Worm (Caenorhabditis elegans) whole organism, midembryonic: ENCODE results near the gene Y49E10.29.
A peak's percentile ranks its signal among the peaks of the same experiment; 100 is the strongest.

Experiments used
- T22C8.4 ChIP-seq: fragments of 200-800 bp; sonication (Bioruptor generic); IDR thresholded peaks from 2 replicates; pipeline ENCODE4 v1.3.6; 2022; ENCODE audit warnings: missing genetic modification characterization, missing compliant biosample characterization
- cog-1 ChIP-seq: sonication (generic microtip); optimal IDR thresholded peaks from 2 replicates; lab custom pipeline; 2016; ENCODE audit warnings: missing genetic modification characterization, missing compliant biosample characterization
- flt-1 ChIP-seq: fragments of 200-800 bp; sonication (Bioruptor generic); IDR thresholded peaks from 2 replicates; pipeline ENCODE4 v1.3.6; 2022; ENCODE audit warnings: missing genetic modification characterization, missing compliant biosample characterization
- klf-2 ChIP-seq: fragments of 200-800 bp; sonication (Bioruptor generic); conservative IDR thresholded peaks from 2 replicates; pipeline ENCODE4 v1.3.6; 2022; ENCODE audit warnings: missing genetic modification reagents, missing genetic modification characterization, missing compliant biosample characterization
- med-1 ChIP-seq: sonication (generic microtip); optimal IDR thresholded peaks from 2 replicates; lab custom pipeline; 2017; ENCODE audit warnings: missing genetic modification characterization, mild to moderate bottlenecking, missing compliant biosample characterization, antibody characterized with exemption, missing genetic modification reagents; ENCODE audit not compliant: insufficient read depth
- ref-1 ChIP-seq: fragments of 200-800 bp; sonication (Bioruptor generic); conservative IDR thresholded peaks from 2 replicates; pipeline ENCODE4 v1.3.6; 2022; ENCODE audit warnings: missing genetic modification reagents, missing genetic modification characterization, missing compliant biosample characterization
- tab-1 ChIP-seq: fragments of 200-800 bp; sonication (Bioruptor generic); IDR thresholded peaks from 2 replicates; pipeline ENCODE4 v1.3.6; 2022; ENCODE audit warnings: missing genetic modification characterization, missing compliant biosample characterization
- ztf-23 ChIP-seq: fragments of 200-800 bp; sonication (Bioruptor generic); IDR thresholded peaks from 2 replicates; pipeline ENCODE4 v1.3.6; 2022; ENCODE audit warnings: missing genetic modification reagents, missing genetic modification characterization, missing compliant biosample characterization
- ztf-29 ChIP-seq: fragments of 200-800 bp; sonication (Bioruptor generic); IDR thresholded peaks from 2 replicates; pipeline ENCODE4 v1.3.6; 2022; ENCODE audit warnings: missing genetic modification reagents, missing genetic modification characterization, missing compliant biosample characterization

Y49E10.29 gene

ce11 chrIII:12428799-12429351, 40.1 kb upstream of the Y49E10.29 start:
- no peak for TF ChIP-seq tab-1 (GFP tag; lab: Robert Waterston, UW)
- no peak for TF ChIP-seq ztf-29 (GFP tag; lab: Robert Waterston, UW)

DNA sequence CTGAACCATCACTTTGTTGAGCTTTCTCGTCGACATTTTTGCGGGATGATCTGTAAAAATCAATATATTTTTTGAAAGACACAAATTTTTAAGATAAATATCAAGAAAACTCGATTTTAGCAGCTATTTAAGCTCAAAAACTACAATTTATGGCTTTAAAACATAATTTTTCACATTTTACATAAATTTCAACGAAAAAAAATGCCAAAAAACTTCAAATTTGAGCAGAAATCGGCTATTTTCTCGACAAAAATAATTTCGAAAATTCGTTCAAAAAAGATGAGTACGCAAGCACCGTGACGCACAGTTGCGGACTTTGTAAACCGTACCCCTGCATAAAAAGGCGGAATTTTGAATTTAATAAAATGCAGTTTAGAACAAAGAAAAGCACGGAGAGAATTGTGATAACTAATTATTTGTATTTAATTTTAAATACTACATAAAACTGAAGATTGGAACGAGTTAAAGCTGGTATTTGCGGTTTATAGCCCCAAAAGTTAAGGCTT, 39.3 kb upstream of the Y49E10.29 start, which contains the start of gene snr-6:
TSS of gene snr-6 (minus strand) at position 51 of the 506 bp plus-strand sequence.
- TF ChIP-seq cog-1 (tag; lab: Kevin White, UChicago) (peak; percentile 38), flt-1 (no peak), ztf-29 (GFP tag; lab: Robert Waterston, UW) (no peak), med-1 (GFP tag; lab: Kevin White, UChicago) (no peak)

- TF ChIP-seq flt-1 (no peak), cog-1 (tag; lab: Kevin White, UChicago) (no peak), ztf-29 (GFP tag; lab: Robert Waterston, UW) (no peak), ztf-23 (GFP tag; lab: Robert Waterston, UW) (no peak), T22C8.4 (GFP tag; lab: Robert Waterston, UW) (no peak), ref-1 (GFP tag; lab: Robert Waterston, UW) (no peak), klf-2 (GFP tag; lab: Robert Waterston, UW) (no peak)
Measured at ce11 chrIII:12430209-12430608, 38.8 kb upstream of the Y49E10.29 start, which contains the start of gene Y49E10.16. Y49E10.16 (plus strand) TSS chrIII:12430509.

DNA sequence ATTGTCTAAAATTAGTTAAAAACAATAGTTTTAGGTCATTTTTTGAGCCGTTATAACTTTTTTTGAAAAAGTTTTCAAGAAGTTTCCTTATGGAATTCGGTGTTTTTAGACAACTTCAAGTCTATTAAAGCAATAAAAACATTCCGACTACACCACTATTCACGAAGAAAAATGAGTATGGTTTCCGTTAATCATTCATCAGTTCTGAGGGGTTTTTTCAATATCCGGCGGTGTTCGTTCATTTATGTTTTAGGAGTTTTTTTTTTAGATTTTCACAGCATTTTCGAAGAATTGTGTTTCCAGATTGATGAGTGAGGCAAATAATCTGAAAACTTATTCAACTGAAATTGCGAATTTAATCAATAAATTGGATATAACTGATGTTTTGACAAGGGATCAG, 34.9 kb upstream of the Y49E10.29 start, which contains the start of gene Y49E10.27:
TSS of gene Y49E10.27 (plus strand) at position 301 of the 400 bp plus-strand sequence.
- no peak for TF ChIP-seq flt-1
- TF ChIP-seq ref-1 (GFP tag; lab: Robert Waterston, UW): no peak
- TF ChIP-seq ztf-29 (GFP tag; lab: Robert Waterston, UW): no peak
- TF ChIP-seq tab-1 (GFP tag; lab: Robert Waterston, UW): no peak
- no peak for TF ChIP-seq T22C8.4 (GFP tag; lab: Robert Waterston, UW)
- TF ChIP-seq klf-2 (GFP tag; lab: Robert Waterston, UW): no peak
- no peak for TF ChIP-seq ztf-23 (GFP tag; lab: Robert Waterston, UW)
- no peak for TF ChIP-seq med-1 (GFP tag; lab: Kevin White, UChicago)
- no peak for TF ChIP-seq cog-1 (tag; lab: Kevin White, UChicago)

ce11 chrIII:12436215-12436614, 32.8 kb upstream of the Y49E10.29 start, which contains the start of gene fbxa-218:
fbxa-218 (plus strand) TSS chrIII:12436515.
- TF ChIP-seq T22C8.4 (GFP tag; lab: Robert Waterston, UW): no peak
- no peak for TF ChIP-seq ref-1 (GFP tag; lab: Robert Waterston, UW)
- no peak for TF ChIP-seq ztf-23 (GFP tag; lab: Robert Waterston, UW)
- TF ChIP-seq ztf-29 (GFP tag; lab: Robert Waterston, UW): no peak
- TF ChIP-seq med-1 (GFP tag; lab: Kevin White, UChicago): no peak
- no peak for TF ChIP-seq cog-1 (tag; lab: Kevin White, UChicago)
- no peak for TF ChIP-seq tab-1 (GFP tag; lab: Robert Waterston, UW)
- no peak for TF ChIP-seq flt-1
- no peak for TF ChIP-seq klf-2 (GFP tag; lab: Robert Waterston, UW)

ce11 chrIII:12437020-12437419, 31.9 kb upstream of the Y49E10.29 start:
- TF ChIP-seq med-1 (GFP tag; lab: Kevin White, UChicago): no peak
- TF ChIP-seq ref-1 (GFP tag; lab: Robert Waterston, UW): no peak
- TF ChIP-seq ztf-29 (GFP tag; lab: Robert Waterston, UW): no peak
- no peak for TF ChIP-seq flt-1
- no peak for TF ChIP-seq klf-2 (GFP tag; lab: Robert Waterston, UW)
- TF ChIP-seq T22C8.4 (GFP tag; lab: Robert Waterston, UW): no peak
- no peak for TF ChIP-seq ztf-23 (GFP tag; lab: Robert Waterston, UW)
- no peak for TF ChIP-seq cog-1 (tag; lab: Kevin White, UChicago)
- no peak for TF ChIP-seq tab-1 (GFP tag; lab: Robert Waterston, UW)

ce11 chrIII:12439056-12439455, 29.9 kb upstream of the Y49E10.29 start:
- no peak for TF ChIP-seq ztf-23 (GFP tag; lab: Robert Waterston, UW)
- no peak for TF ChIP-seq ref-1 (GFP tag; lab: Robert Waterston, UW)
- TF ChIP-seq cog-1 (tag; lab: Kevin White, UChicago): no peak
- TF ChIP-seq klf-2 (GFP tag; lab: Robert Waterston, UW): no peak
- no peak for TF ChIP-seq med-1 (GFP tag; lab: Kevin White, UChicago)

ce11 chrIII:12443880-12444279, 25.1 kb upstream of the Y49E10.29 start:
- TF ChIP-seq T22C8.4 (GFP tag; lab: Robert Waterston, UW) (no peak), klf-2 (GFP tag; lab: Robert Waterston, UW) (0 out of 2 replicates have a peak, but pooled peaks have one; percentile 7)

ce11 chrIII:12445223-12445622, 23.7 kb upstream of the Y49E10.29 start:
- TF ChIP-seq ztf-29 (GFP tag; lab: Robert Waterston, UW): no peak
- TF ChIP-seq T22C8.4 (GFP tag; lab: Robert Waterston, UW): no peak
- TF ChIP-seq tab-1 (GFP tag; lab: Robert Waterston, UW): no peak
- TF ChIP-seq ztf-23 (GFP tag; lab: Robert Waterston, UW): no peak
- TF ChIP-seq ref-1 (GFP tag; lab: Robert Waterston, UW): no peak
- TF ChIP-seq klf-2 (GFP tag; lab: Robert Waterston, UW): no peak
- TF ChIP-seq cog-1 (tag; lab: Kevin White, UChicago): no peak
- TF ChIP-seq med-1 (GFP tag; lab: Kevin White, UChicago): no peak
- TF ChIP-seq flt-1: no peak
